Fruit fly (Drosophila melanogaster): ENCODE measurements around the gene CG42346.

DNA sequence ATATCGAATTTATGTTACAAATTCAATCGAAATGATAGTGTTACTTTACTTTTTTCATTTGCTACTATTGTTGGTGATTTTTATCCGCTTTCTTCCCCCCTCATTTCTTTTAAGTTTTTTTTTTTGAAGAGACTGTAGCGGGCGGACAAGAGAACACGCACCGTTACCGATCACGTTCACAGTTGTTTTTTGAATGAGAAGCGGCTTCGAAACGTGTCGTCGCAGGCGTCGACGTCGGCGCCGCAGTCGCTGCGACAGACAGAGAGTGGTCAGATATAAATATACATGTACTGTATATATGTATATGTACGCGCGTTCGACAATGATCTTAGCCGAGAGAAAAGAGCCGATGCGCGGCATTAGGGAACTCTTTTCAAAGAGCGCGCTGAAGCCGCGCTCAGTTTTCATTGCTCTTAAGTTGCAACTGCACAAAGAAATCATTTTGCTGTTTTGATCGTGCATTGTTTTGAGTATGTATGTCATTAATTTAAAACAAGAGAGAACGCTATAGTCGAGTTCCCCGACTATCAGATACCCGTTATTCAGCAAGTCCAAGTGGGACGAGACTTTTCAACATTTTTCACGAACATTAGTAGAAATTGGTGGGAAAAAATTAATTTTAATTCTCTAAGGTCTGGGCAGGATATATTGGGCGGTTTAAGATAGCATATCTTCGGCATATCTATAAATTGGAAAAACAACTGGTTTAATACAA is 23.0 kb downstream of the CG42346 start, which contains the start of gene fog:
- TF ChIP-seq psq (optimal IDR thresholded peaks at IDR 0.05) (no peak), h (optimal IDR thresholded peaks at IDR 0.05) (no peak), Sin3A (optimal IDR thresholded peaks at IDR 0.05) (no peak), insv (optimal IDR thresholded peaks at IDR 0.05) (no peak), Myc (optimal IDR thresholded peaks at IDR 0.05) (no peak)
